Worm (Caenorhabditis elegans) whole organism, L3 larva: Measurements from ENCODE around the gene snfc-5.

Experiments used
- R02D3.7 ChIP-seq: fragments of 150-350 bp; optimal IDR thresholded peaks from 2 replicates; lab custom pipeline; 2014; ENCODE audit warnings: missing biosample characterization, missing genetic modification characterization
- ZK546.5 ChIP-seq: sonication (generic microtip); optimal IDR thresholded peaks from 2 replicates; lab custom pipeline; 2017; ENCODE audit warnings: missing biosample characterization, missing genetic modification characterization
- ama-1 ChIP-seq: fragments of 150-350 bp; optimal IDR thresholded peaks from 2 replicates; lab custom pipeline; 2018
- ceh-28 ChIP-seq: fragments of 150-350 bp; optimal IDR thresholded peaks from 2 replicates; lab custom pipeline; 2014; ENCODE audit warnings: missing biosample characterization, missing genetic modification reagents, missing genetic modification characterization
- ceh-9 ChIP-seq: sonication (generic microtip); optimal IDR thresholded peaks from 2 replicates; lab custom pipeline; 2018; ENCODE audit warnings: missing biosample characterization, missing genetic modification characterization
- daf-12 ChIP-seq: fragments of 150-350 bp; optimal IDR thresholded peaks from 2 replicates; lab custom pipeline; 2014; ENCODE audit warnings: missing biosample characterization, missing genetic modification reagents, missing genetic modification characterization
- egl-27 ChIP-seq: sonication (generic microtip); optimal IDR thresholded peaks from 4 replicates; lab custom pipeline; 2017; ENCODE audit warnings: missing biosample characterization, missing genetic modification reagents, missing genetic modification characterization
- elt-1 ChIP-seq: fragments of 150-350 bp; optimal IDR thresholded peaks from 2 replicates; lab custom pipeline; 2014; ENCODE audit warnings: missing biosample characterization, missing genetic modification characterization
- elt-2 ChIP-seq: sonication (generic microtip); optimal IDR thresholded peaks from 2 replicates; lab custom pipeline; 2016; ENCODE audit warnings: missing genetic modification reagents, mild to moderate bottlenecking, missing genetic modification characterization, missing compliant biosample characterization
- eor-1 ChIP-seq, 2 experiments: fragments of 150-350 bp; optimal IDR thresholded peaks; 2 replicates each; lab custom pipeline; 2014 to 2018; ENCODE audit warnings: missing biosample characterization in 2 of 2, missing genetic modification characterization in 2 of 2
- fkh-10 ChIP-seq: sonication (generic microtip); optimal IDR thresholded peaks from 2 replicates; lab custom pipeline; 2017; ENCODE audit warnings: missing biosample characterization, missing genetic modification reagents, missing genetic modification characterization
- fos-1 ChIP-seq: fragments of 150-350 bp; optimal IDR thresholded peaks from 2 replicates; lab custom pipeline; 2014; ENCODE audit warnings: missing biosample characterization, missing genetic modification characterization
- hmg-11 ChIP-seq: sonication (generic microtip); optimal IDR thresholded peaks from 2 replicates; lab custom pipeline; 2016; ENCODE audit warnings: missing genetic modification characterization, missing compliant biosample characterization
- jun-1 ChIP-seq: fragments of 150-350 bp; optimal IDR thresholded peaks from 2 replicates; lab custom pipeline; 2014; ENCODE audit warnings: missing biosample characterization, missing genetic modification reagents, missing genetic modification characterization
- lin-39 ChIP-seq: fragments of 150-350 bp; optimal IDR thresholded peaks from 2 replicates; lab custom pipeline; 2018; ENCODE audit warnings: missing biosample characterization, missing genetic modification reagents, missing genetic modification characterization
- lsy-12 ChIP-seq: sonication (generic microtip); optimal IDR thresholded peaks from 2 replicates; lab custom pipeline; 2016; ENCODE audit warnings: mild to moderate bottlenecking, missing genetic modification characterization, missing compliant biosample characterization
- mdl-1 ChIP-seq: fragments of 150-350 bp; optimal IDR thresholded peaks from 2 replicates; lab custom pipeline; 2014; ENCODE audit warnings: missing biosample characterization, missing genetic modification characterization
- nfya-1 ChIP-seq: sonication (generic microtip); optimal IDR thresholded peaks from 2 replicates; lab custom pipeline; 2017; ENCODE audit warnings: missing genetic modification characterization, mild to moderate bottlenecking, missing compliant biosample characterization, antibody characterized with exemption, moderate library complexity; ENCODE audit not compliant: insufficient read depth
- nhr-12 ChIP-seq: fragments of 150-350 bp; optimal IDR thresholded peaks from 2 replicates; lab custom pipeline; 2014; ENCODE audit warnings: missing biosample characterization, missing genetic modification characterization
- nhr-237 ChIP-seq: fragments of 150-350 bp; optimal IDR thresholded peaks from 2 replicates; lab custom pipeline; 2014; ENCODE audit warnings: missing biosample characterization, missing genetic modification characterization
- nhr-25 ChIP-seq: sonication (generic microtip); optimal IDR thresholded peaks from 2 replicates; lab custom pipeline; 2017; ENCODE audit warnings: missing biosample characterization, missing genetic modification characterization
- nhr-28 ChIP-seq: fragments of 150-350 bp; optimal IDR thresholded peaks from 2 replicates; lab custom pipeline; 2014; ENCODE audit warnings: missing biosample characterization, missing genetic modification characterization
- nhr-43 ChIP-seq: sonication (generic microtip); optimal IDR thresholded peaks from 2 replicates; lab custom pipeline; 2016; ENCODE audit warnings: mild to moderate bottlenecking, missing genetic modification characterization, missing compliant biosample characterization; ENCODE audit not compliant: poor library complexity, severe bottlenecking
- nhr-67 ChIP-seq: fragments of 150-350 bp; optimal IDR thresholded peaks from 2 replicates; lab custom pipeline; 2014; ENCODE audit warnings: missing biosample characterization, missing genetic modification characterization
- nhr-76 ChIP-seq: fragments of 150-350 bp; sonication (generic microtip); optimal IDR thresholded peaks from 5 replicates; lab custom pipeline; 2014; ENCODE audit warnings: missing biosample characterization, missing genetic modification characterization
- nhr-77 ChIP-seq: fragments of 150-350 bp; optimal IDR thresholded peaks from 2 replicates; lab custom pipeline; 2014; ENCODE audit warnings: missing biosample characterization, missing genetic modification characterization
- pha-4 ChIP-seq: fragments of 150-350 bp; optimal IDR thresholded peaks from 2 replicates; lab custom pipeline; 2014; ENCODE audit warnings: missing biosample characterization, missing genetic modification reagents, missing genetic modification characterization
- skn-1 ChIP-seq: fragments of 150-350 bp; optimal IDR thresholded peaks from 2 replicates; lab custom pipeline; 2014; ENCODE audit warnings: missing biosample characterization, missing genetic modification characterization
- tbx-2 ChIP-seq: sonication (generic microtip); optimal IDR thresholded peaks from 2 replicates; lab custom pipeline; 2016; ENCODE audit warnings: mild to moderate bottlenecking, missing genetic modification characterization, missing compliant biosample characterization
- zag-1 ChIP-seq: fragments of 150-350 bp; optimal IDR thresholded peaks from 2 replicates; lab custom pipeline; 2014; ENCODE audit warnings: missing biosample characterization, missing genetic modification characterization
- ztf-11 ChIP-seq: fragments of 150-350 bp; optimal IDR thresholded peaks from 2 replicates; lab custom pipeline; 2014; ENCODE audit warnings: missing biosample characterization, missing genetic modification characterization
- ztf-4 ChIP-seq: fragments of 150-350 bp; optimal IDR thresholded peaks from 2 replicates; lab custom pipeline; 2014; ENCODE audit warnings: missing biosample characterization, missing genetic modification characterization

snfc-5 gene

DNA sequence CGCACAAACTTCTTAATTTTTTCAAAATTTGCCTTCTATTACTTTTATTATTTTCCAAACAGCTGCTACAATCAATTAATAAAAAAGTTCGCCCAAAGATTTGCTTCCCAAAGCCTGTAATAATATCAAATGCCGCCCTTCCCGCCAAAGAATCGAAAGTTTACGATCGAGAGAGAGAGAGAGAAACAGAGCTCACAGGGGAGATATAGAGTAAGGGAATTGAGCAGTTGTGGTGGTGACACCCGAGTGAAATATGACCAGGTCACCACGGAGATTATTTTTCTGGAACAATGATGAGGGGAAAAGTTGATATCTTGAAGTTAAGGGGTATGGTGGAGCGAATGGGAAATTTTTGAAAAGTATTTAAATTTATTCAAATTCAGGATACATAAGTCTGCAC lies 44.7 kb upstream of the snfc-5 start:
- TF ChIP-seq nhr-77 (tag; lab: Kevin White, UChicago) (no peak), ztf-4 (tag; lab: Kevin White, UChicago) (no peak), fkh-10 (no peak), hmg-11 (tag; lab: Kevin White, UChicago) (no peak), nhr-237 (tag; lab: Kevin White, UChicago) (no peak), elt-1 (tag; lab: Kevin White, UChicago) (no peak), egl-27 (tag; lab: Kevin White, UChicago) (no peak)

DNA sequence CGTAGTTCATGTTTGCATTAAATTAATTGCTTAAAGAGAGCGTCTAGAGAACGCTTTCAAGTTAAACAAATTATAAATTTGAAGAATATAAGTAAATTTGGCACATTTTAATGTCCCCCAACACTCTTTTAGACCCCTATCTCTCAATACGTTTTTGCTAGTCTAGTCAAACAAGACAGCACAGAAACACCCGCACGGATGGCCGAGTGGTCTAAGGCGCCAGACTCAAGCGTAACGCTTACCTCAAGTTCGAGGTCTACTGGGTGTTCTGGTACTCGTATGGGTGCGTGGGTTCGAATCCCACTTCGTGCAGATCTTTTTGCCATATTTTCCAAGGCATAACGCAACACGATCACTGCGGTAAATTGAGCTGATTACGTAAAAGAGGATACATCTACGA lies 42.3 kb upstream of the snfc-5 start:
- TF ChIP-seq nfya-1, result peak; percentile 31
- TF ChIP-seq elt-2 (tag; lab: Kevin White, UChicago), result peak; percentile 24
- no peak for TF ChIP-seq ama-1 (lab: Kevin White, UChicago)
- TF ChIP-seq nhr-77 (tag; lab: Kevin White, UChicago), result no peak
- no peak for TF ChIP-seq hmg-11 (tag; lab: Kevin White, UChicago)
- no peak for TF ChIP-seq pha-4
- TF ChIP-seq nhr-28 (tag; lab: Kevin White, UChicago), result no peak
- no peak for TF ChIP-seq eor-1 (tag; optimal IDR thresholded peaks at IDR 0.05; lab: Kevin White, UChicago)
- TF ChIP-seq mdl-1 (tag; lab: Kevin White, UChicago), result no peak
- TF ChIP-seq ztf-4 (tag; lab: Kevin White, UChicago), result no peak
- TF ChIP-seq nhr-25, result peak; percentile 10
- no peak for TF ChIP-seq nhr-67
- no peak for TF ChIP-seq ztf-11 (tag; lab: Kevin White, UChicago)
- no peak for TF ChIP-seq jun-1 (tag; lab: Kevin White, UChicago)
- no peak for TF ChIP-seq R02D3.7 (tag; lab: Kevin White, UChicago)
- no peak for TF ChIP-seq fos-1 (tag; lab: Kevin White, UChicago)
- TF ChIP-seq nhr-76 (tag; lab: Kevin White, UChicago), result no peak
- TF ChIP-seq ceh-9 (tag; lab: Kevin White, UChicago), result no peak
- no peak for TF ChIP-seq daf-12 (tag; lab: Kevin White, UChicago)
- TF ChIP-seq lsy-12, result no peak
- no peak for TF ChIP-seq nhr-12 (tag; lab: Kevin White, UChicago)
- TF ChIP-seq skn-1 (tag; lab: Kevin White, UChicago), result no peak
- no peak for TF ChIP-seq fkh-10
- TF ChIP-seq, all 47 proteins: peak for 3

- TF ChIP-seq ZK546.5 (tag; lab: Kevin White, UChicago), result no peak
- peak; percentile 7 for TF ChIP-seq hmg-11 (tag; lab: Kevin White, UChicago)
- TF ChIP-seq jun-1 (tag; lab: Kevin White, UChicago), result no peak
- peak; percentile 10 for TF ChIP-seq pha-4
These were observed 39.6 kb upstream of the snfc-5 start, which contains the start of gene ckb-1 for ce11 chrIII:4364974-4365373. Gene ckb-1, plus strand, starts transcription at chrIII:4365274.

DNA sequence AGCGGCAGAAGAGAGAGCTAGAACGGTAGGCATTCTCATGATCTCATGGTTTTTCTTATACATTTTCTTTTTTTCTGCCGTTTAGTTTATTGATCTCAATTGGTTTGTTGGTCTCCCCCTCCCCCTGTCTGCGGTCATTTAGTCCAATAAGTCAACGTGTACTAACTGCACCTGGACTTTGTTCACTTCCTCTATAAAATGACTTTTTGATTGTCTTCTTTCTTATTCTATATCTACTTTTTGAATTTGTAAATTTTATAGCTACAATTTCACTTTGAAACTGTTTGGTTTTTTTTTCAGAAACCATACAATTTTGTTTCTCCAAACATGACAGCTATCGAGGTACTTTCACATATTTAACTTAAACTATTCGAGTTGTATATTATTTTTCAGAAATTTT lies 36.9 kb upstream of the snfc-5 start, which contains the start of gene ckb-2:
Gene ckb-2 (plus strand): TSS at position 301 of the 400 bp plus-strand sequence.
- TF ChIP-seq ztf-4 (tag; lab: Kevin White, UChicago) (no peak), mdl-1 (tag; lab: Kevin White, UChicago) (no peak), fkh-10 (no peak), lin-39 (tag; lab: Kevin White, UChicago) (no peak), nhr-237 (tag; lab: Kevin White, UChicago) (no peak)

DNA sequence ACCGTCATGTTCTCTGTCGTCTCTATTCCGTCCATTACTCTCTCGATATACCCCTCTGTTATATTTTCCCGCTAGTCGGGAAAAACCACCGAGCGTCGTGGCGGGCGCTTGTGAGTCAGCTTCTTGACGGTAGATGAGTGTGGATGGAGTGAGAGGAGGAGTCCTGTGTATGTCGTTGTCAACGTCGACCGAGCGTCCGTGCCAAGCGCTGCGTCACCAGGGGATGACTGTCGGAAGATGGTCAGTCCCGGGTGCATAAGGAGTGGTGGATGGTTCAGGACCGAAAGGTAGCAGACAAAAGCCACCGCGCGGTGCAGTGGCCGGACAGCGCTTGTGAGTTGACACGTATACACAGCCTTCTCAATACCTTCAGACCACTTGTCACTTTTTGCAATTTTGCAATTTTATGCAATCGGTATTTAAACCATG lies 35.2 kb upstream of the snfc-5 start:
- TF ChIP-seq elt-2 (tag; lab: Kevin White, UChicago) (peak; percentile 34), nfya-1 (peak; percentile 40), hmg-11 (tag; lab: Kevin White, UChicago) (peak; percentile 83), ceh-28 (tag; lab: Kevin White, UChicago) (peak; percentile 23), nhr-43 (tag; lab: Kevin White, UChicago) (peak; percentile 17), nhr-25 (peak; percentile 49), tbx-2 (tag; lab: Kevin White, UChicago) (peak; percentile 44)

DNA sequence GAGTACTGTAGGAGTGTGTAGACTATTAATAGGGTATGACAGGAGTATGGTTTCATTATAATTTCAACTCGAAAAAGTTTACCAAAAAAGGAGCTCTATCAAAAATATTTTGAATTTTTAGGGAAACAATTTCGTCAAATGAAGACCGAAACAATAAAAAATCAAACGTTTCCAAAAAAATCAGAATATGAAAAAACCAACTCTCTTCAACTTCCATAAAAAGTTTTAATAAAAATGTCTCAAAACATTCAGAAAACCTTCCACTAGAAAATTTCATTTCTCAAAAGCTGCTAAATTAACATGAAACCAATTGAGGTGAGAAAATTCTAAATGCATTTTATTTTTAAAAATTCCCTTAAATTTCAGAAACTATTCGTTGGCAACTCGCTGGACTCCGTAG lies 34.0 kb upstream of the snfc-5 start, which contains the start of gene ckb-3:
Gene ckb-3 (plus strand): TSS at position 301 of the 400 bp plus-strand sequence.
- TF ChIP-seq skn-1 (tag; lab: Kevin White, UChicago), result no peak
- no peak for TF ChIP-seq zag-1 (tag; lab: Kevin White, UChicago)
- TF ChIP-seq nhr-43 (tag; lab: Kevin White, UChicago), result no peak
- TF ChIP-seq hmg-11 (tag; lab: Kevin White, UChicago), result no peak
- TF ChIP-seq elt-2 (tag; lab: Kevin White, UChicago), result no peak
